Worm (Caenorhabditis elegans) whole organism, young adult: ENCODE data around the gene col-175.

Experiments
- B0336.3 ChIP-seq: fragments of 200-800 bp; sonication (Bioruptor generic); IDR thresholded peaks from 2 replicates; pipeline ENCODE4 v1.3.6; 2022; ENCODE audit warnings: missing genetic modification characterization, missing compliant biosample characterization
- F23B12.7 ChIP-seq: sonication (generic microtip); optimal IDR thresholded peaks from 2 replicates; lab custom pipeline; 2017; ENCODE audit warnings: missing genetic modification characterization, mild to moderate bottlenecking, missing compliant biosample characterization, antibody characterized with exemption, moderate library complexity; ENCODE audit not compliant: insufficient read depth
- F57A8.1 ChIP-seq: fragments of 200-800 bp; sonication (Bioruptor generic); optimal IDR thresholded peaks from 2 replicates; lab custom pipeline; 2018; ENCODE audit warnings: mild to moderate bottlenecking, missing genetic modification characterization, moderate library complexity, missing compliant biosample characterization
- K11D2.4 ChIP-seq: fragments of 200-800 bp; sonication (Bioruptor generic); IDR thresholded peaks from 2 replicates; pipeline ENCODE4 v1.3.6; 2022; ENCODE audit warnings: missing genetic modification reagents, missing genetic modification characterization, missing compliant biosample characterization
- cebp-1 ChIP-seq, 2 experiments: fragments of 200-800 bp in 1 of 2; sonication (Bioruptor generic) in 1 of 2; sonication (generic microtip) in 1 of 2; IDR thresholded peaks in 1 of 2; optimal IDR thresholded peaks in 1 of 2; 2 replicates each; pipeline versions ENCODE4 v1.3.6 to Lab custom; 2017 to 2022; ENCODE audit warnings: missing compliant biosample characterization in 2 of 2, missing genetic modification characterization in 2 of 2, mild to moderate bottlenecking in 1 of 2, missing genetic modification reagents in 1 of 2, moderate library complexity in 1 of 2
- ceh-91 ChIP-seq: fragments of 200-800 bp; sonication (Bioruptor generic); IDR thresholded peaks from 2 replicates; pipeline ENCODE4 v1.3.6; 2022; ENCODE audit warnings: missing genetic modification reagents, missing genetic modification characterization, missing compliant biosample characterization
- ets-4 ChIP-seq: fragments of 200-800 bp; sonication (Bioruptor generic); optimal IDR thresholded peaks from 2 replicates; lab custom pipeline; 2018; ENCODE audit warnings: mild to moderate bottlenecking, missing genetic modification characterization, missing compliant biosample characterization
- gei-17 ChIP-seq: fragments of 200-800 bp; sonication (Bioruptor generic); optimal IDR thresholded peaks from 2 replicates; lab custom pipeline; 2018; ENCODE audit warnings: mild to moderate bottlenecking, missing genetic modification characterization, missing compliant biosample characterization
- madf-10 ChIP-seq: sonication (generic microtip); optimal IDR thresholded peaks from 2 replicates; lab custom pipeline; 2016; ENCODE audit warnings: mild to moderate bottlenecking, missing genetic modification characterization, missing compliant biosample characterization
- mes-4 ChIP-seq: sonication (generic microtip); optimal IDR thresholded peaks from 2 replicates; lab custom pipeline; 2016; ENCODE audit warnings: missing genotype, missing genetic modification characterization, missing compliant biosample characterization
- pha-4 ChIP-seq: fragments of 150-350 bp; sonication (generic microtip); optimal IDR thresholded peaks from 2 replicates; lab custom pipeline; 2014; ENCODE audit warnings: missing biosample characterization, missing genetic modification reagents, missing genetic modification characterization
- unc-62 ChIP-seq: fragments of 150-350 bp; optimal IDR thresholded peaks from 2 replicates; lab custom pipeline; 2014; ENCODE audit warnings: missing biosample characterization, missing genetic modification reagents, missing genetic modification characterization

ce11 chrX:9248083-9248805 lies 13.8 kb upstream of the col-175 start:
- TF ChIP-seq F57A8.1 (GFP tag; lab: Kevin White, UChicago) (no peak), F23B12.7 (no peak), pha-4 (tag; lab: Kevin White, UChicago) (no peak), K11D2.4 (GFP tag; lab: Robert Waterston, UW) (no peak), cebp-1 (GFP tag; IDR thresholded peaks at IDR 0.05; lab: Robert Waterston, UW) (no peak), cebp-1 (tag; optimal IDR thresholded peaks at IDR 0.05; lab: Kevin White, UChicago) (no peak), madf-10 (tag; lab: Kevin White, UChicago) (no peak), ceh-91 (GFP tag; lab: Robert Waterston, UW) (no peak), mes-4 (tag; lab: Kevin White, UChicago) (no peak), B0336.3 (GFP tag; lab: Robert Waterston, UW) (no peak), ets-4 (GFP tag; lab: Kevin White, UChicago) (no peak), unc-62 (GFP tag; lab: Kevin White, UChicago) (no peak), gei-17 (GFP tag; lab: Kevin White, UChicago) (no peak)
